Fruit fly (Drosophila melanogaster) whole organism, adult: ENCODE results near the gene CG15336.
A peak's percentile ranks its signal among the peaks of the same experiment; 100 is the strongest.

ENCODE experiments used
- CG11617 ChIP-seq: fragments of 200-800 bp; sonication (Bioruptor generic); optimal IDR thresholded peaks from 2 replicates; lab custom pipeline; 2017; ENCODE audit warnings: mild to moderate bottlenecking, missing biosample characterization, missing genetic modification reagents, missing genetic modification characterization
- CG12768 ChIP-seq: fragments of 200-800 bp; sonication (Bioruptor generic); optimal IDR thresholded peaks from 2 replicates; lab custom pipeline; 2017; ENCODE audit warnings: missing biosample characterization, missing genetic modification characterization, mild to moderate bottlenecking, moderate library complexity, missing genetic modification reagents
- CG14711 ChIP-seq: fragments of 200-800 bp; sonication (Bioruptor generic); optimal IDR thresholded peaks from 2 replicates; lab custom pipeline; 2018; ENCODE audit warnings: missing biosample characterization, mild to moderate bottlenecking, missing genetic modification characterization, moderate library complexity
- CG1620 ChIP-seq: fragments of 200-800 bp; sonication (Bioruptor generic); optimal IDR thresholded peaks from 2 replicates; lab custom pipeline; 2016; ENCODE audit warnings: missing biosample characterization, missing genetic modification characterization
- CG33017 ChIP-seq: fragments of 200-800 bp; sonication (Bioruptor generic); optimal IDR thresholded peaks from 2 replicates; lab custom pipeline; 2018; ENCODE audit warnings: missing biosample characterization, mild to moderate bottlenecking, missing genetic modification characterization, moderate library complexity
- CG5204 ChIP-seq: fragments of 200-800 bp; sonication (Bioruptor generic); optimal IDR thresholded peaks from 2 replicates; lab custom pipeline; 2016; ENCODE audit warnings: missing biosample characterization, missing genetic modification characterization
- CG7045 ChIP-seq: fragments of 200-800 bp; sonication (Bioruptor generic); optimal IDR thresholded peaks from 2 replicates; lab custom pipeline; 2017; ENCODE audit warnings: missing biosample characterization, mild to moderate bottlenecking, missing genetic modification characterization
- CG7101 ChIP-seq: fragments of 200-800 bp; sonication (Bioruptor generic); optimal IDR thresholded peaks from 2 replicates; lab custom pipeline; 2018; ENCODE audit warnings: missing biosample characterization, mild to moderate bottlenecking, missing genetic modification characterization, moderate library complexity
- Clk ChIP-seq: fragments of 200-800 bp; sonication (Bioruptor generic); optimal IDR thresholded peaks from 2 replicates; lab custom pipeline; 2017; ENCODE audit warnings: missing biosample characterization, missing genetic modification characterization
- Crg-1 ChIP-seq: fragments of 200-800 bp; sonication (Bioruptor generic); optimal IDR thresholded peaks from 2 replicates; lab custom pipeline; 2016; ENCODE audit warnings: missing biosample characterization, missing genetic modification characterization
- Hr96 ChIP-seq: fragments of 200-800 bp; sonication (Bioruptor generic); optimal IDR thresholded peaks from 2 replicates; lab custom pipeline; 2016; ENCODE audit warnings: missing biosample characterization, missing genetic modification characterization
- Mnt ChIP-seq: fragments of 200-800 bp; sonication (Bioruptor generic); optimal IDR thresholded peaks from 2 replicates; lab custom pipeline; 2016; ENCODE audit warnings: missing biosample characterization, mild to moderate bottlenecking, missing genetic modification characterization
- bab1 ChIP-seq: fragments of 200-800 bp; sonication (Bioruptor generic); optimal IDR thresholded peaks from 3 replicates; lab custom pipeline; 2019; ENCODE audit warnings: missing biosample characterization, mild to moderate bottlenecking, missing genetic modification characterization, moderate library complexity
- cic ChIP-seq: fragments of 200-800 bp; sonication (Bioruptor generic); optimal IDR thresholded peaks from 2 replicates; lab custom pipeline; 2017; ENCODE audit warnings: missing biosample characterization, mild to moderate bottlenecking, missing genetic modification characterization, moderate library complexity
- cnc ChIP-seq, 2 experiments: fragments of >200 bp; optimal IDR thresholded peaks; 2 replicates each; lab custom pipeline; 2017
- kay ChIP-seq: fragments of 200-800 bp; sonication (Bioruptor generic); peaks from one replicate; lab custom pipeline; 2016; ENCODE audit warnings: missing biosample characterization, missing genetic modification characterization, borderline replicate concordance
- ovo ChIP-seq: fragments of 200-800 bp; sonication (Bioruptor generic); optimal IDR thresholded peaks from 2 replicates; lab custom pipeline; 2016; ENCODE audit warnings: missing biosample characterization, missing genetic modification characterization
- pad ChIP-seq: fragments of 200-800 bp; sonication (Bioruptor generic); optimal IDR thresholded peaks from 3 replicates; lab custom pipeline; 2017; ENCODE audit warnings: missing biosample characterization, missing genetic modification characterization, mild to moderate bottlenecking, moderate library complexity, missing genetic modification reagents
- tj ChIP-seq: fragments of 200-800 bp; sonication (Bioruptor generic); optimal IDR thresholded peaks from 3 replicates; lab custom pipeline; 2017; ENCODE audit warnings: missing biosample characterization, mild to moderate bottlenecking, missing genetic modification characterization, moderate library complexity
- toe ChIP-seq: fragments of 200-800 bp; sonication (Bioruptor generic); optimal IDR thresholded peaks from 2 replicates; lab custom pipeline; 2016; ENCODE audit warnings: missing biosample characterization, missing genetic modification characterization

CG15336 gene

DNA sequence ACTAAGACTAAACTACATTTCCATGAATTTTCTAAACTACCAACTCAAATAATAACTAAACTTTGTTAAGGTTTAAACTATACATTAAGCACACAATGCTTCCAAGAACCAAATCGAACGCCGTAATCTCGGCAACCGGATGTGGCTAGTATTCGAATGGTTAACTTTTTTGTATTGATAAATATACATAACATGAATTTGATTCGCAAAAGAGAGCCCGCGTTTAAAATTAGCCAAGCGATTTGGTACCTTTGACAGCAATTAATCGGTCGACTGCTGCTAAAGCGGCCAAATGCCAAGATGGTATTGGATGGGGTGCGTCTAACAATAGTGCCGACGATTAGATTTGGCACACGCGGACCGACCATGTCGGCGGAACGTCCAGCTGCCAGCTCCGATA, at the start of gene CG15336:
Gene CG15336, plus strand, starts transcription at position 301 of the 400 bp plus-strand sequence.
- no peak for TF ChIP-seq toe (GFP tag; lab: Kevin White, UChicago)
- no peak for TF ChIP-seq Clk (GFP tag; lab: Kevin White, UChicago)
- no peak for TF ChIP-seq CG1620

DNA sequence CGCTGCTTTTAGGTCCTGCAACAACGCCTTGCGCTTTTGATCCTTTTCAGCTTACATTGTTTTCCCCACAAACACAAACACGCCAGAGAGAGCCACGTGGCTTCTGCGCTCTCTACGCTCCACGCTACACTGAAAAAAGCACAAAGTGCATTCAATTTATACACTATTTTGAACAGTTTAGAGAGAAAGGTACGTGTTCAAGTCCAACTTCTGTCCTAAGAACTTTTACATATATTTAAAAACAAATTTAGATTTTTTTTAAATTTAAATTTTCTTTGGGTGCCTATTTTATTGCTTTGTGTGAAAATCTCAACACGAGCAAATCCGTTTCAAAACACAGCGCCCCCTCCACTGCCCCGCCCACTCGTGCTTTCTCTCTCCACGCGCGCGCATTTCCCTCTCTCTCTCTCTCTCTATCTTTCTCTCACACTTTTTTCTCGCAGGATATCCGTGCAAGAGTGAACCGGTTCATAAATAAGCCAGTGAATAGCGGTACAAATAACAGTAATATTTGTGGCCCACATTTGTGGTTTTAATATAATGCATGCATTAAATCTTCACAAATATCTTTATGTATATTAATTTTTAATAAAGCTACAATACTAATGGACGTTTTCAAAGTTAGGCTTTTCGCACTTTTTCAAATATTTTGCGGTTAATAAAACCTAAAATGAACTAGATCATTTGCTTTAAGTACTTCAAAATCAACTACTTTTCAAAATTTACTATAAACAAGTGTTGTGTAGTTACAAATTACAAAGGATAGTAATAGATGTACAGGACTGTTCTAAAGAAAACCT, 47.5 kb upstream of the CG15336 start:
- peak; percentile 68 for TF ChIP-seq Mnt (GFP tag; lab: Kevin White, UChicago)
- TF ChIP-seq cic (GFP tag; lab: Kevin White, UChicago): no peak
- TF ChIP-seq ovo: peak; percentile 10
- TF ChIP-seq cnc (optimal IDR thresholded peaks at IDR 0.05; lab: Kevin White, UChicago): no peak
- TF ChIP-seq tj (GFP tag; lab: Kevin White, UChicago): peak; percentile 41
- no peak for TF ChIP-seq Hr96 (GFP tag; lab: Kevin White, UChicago)
- peak; percentile 69 for TF ChIP-seq CG14711 (tag; lab: Kevin White, UChicago)
- no peak for TF ChIP-seq kay (GFP tag; lab: Kevin White, UChicago)
- peak; percentile 76 for TF ChIP-seq CG7101
- TF ChIP-seq CG7045 (GFP tag; lab: Kevin White, UChicago): peak; percentile 65
- peak; percentile 60 for TF ChIP-seq Clk (GFP tag; lab: Kevin White, UChicago)
- no peak for TF ChIP-seq toe (GFP tag; lab: Kevin White, UChicago)
- peak; percentile 16 for TF ChIP-seq CG1620
- TF ChIP-seq pad (GFP tag; lab: Kevin White, UChicago): peak; percentile 34
- TF ChIP-seq Crg-1 (GFP tag; lab: Kevin White, UChicago): no peak
- peak; percentile 52 for TF ChIP-seq CG12768 (GFP tag; lab: Kevin White, UChicago)
- peak; percentile 12 for TF ChIP-seq bab1 (GFP tag; lab: Kevin White, UChicago)
- TF ChIP-seq CG11617 (GFP tag; lab: Kevin White, UChicago): peak; percentile 66
- TF ChIP-seq CG33017 (tag; lab: Kevin White, UChicago): peak; percentile 64
- TF ChIP-seq CG5204 (GFP tag; lab: Kevin White, UChicago): peak; percentile 6

DNA sequence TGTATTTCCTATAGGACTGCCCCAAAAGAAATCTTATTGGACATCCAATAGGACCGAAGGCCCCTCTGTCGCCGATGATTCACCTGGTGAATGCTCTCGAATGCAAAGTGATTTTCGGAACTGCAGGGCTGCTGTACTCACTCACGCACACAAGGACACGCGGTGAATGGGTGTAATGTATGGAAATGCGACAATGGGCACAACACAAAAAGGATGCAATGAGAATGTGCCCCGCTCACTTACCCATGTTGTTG, 47.0 kb upstream of the CG15336 start:
- TF ChIP-seq cic (GFP tag; lab: Kevin White, UChicago) (no peak), Hr96 (GFP tag; lab: Kevin White, UChicago) (no peak), CG33017 (tag; lab: Kevin White, UChicago) (no peak), pad (GFP tag; lab: Kevin White, UChicago) (no peak), CG1620 (no peak), tj (GFP tag; lab: Kevin White, UChicago) (no peak)

dm6 chrX:8101479-8102198, 46.1 kb upstream of the CG15336 start, which contains the start of gene CG2258:
TSS of gene CG2258 (minus strand) at chrX:8102095.
- TF ChIP-seq Mnt (GFP tag; lab: Kevin White, UChicago) (peak; percentile 89), ovo (peak; percentile 82), CG14711 (tag; lab: Kevin White, UChicago) (peak; percentile 95), cic (GFP tag; lab: Kevin White, UChicago) (peak; percentile 59), CG7101 (peak; percentile 98), CG1620 (peak; percentile 88), bab1 (GFP tag; lab: Kevin White, UChicago) (peak; percentile 97), cnc (optimal IDR thresholded peaks at IDR 0.05; lab: Kevin White, UChicago) (no peak), toe (GFP tag; lab: Kevin White, UChicago) (peak; percentile 89), Crg-1 (GFP tag; lab: Kevin White, UChicago) (peak; percentile 91), tj (GFP tag; lab: Kevin White, UChicago) (peak; percentile 71), pad (GFP tag; lab: Kevin White, UChicago) (peak; percentile 90), CG33017 (tag; lab: Kevin White, UChicago) (peak; percentile 97), kay (GFP tag; lab: Kevin White, UChicago) (no peak), CG12768 (GFP tag; lab: Kevin White, UChicago) (peak; percentile 93), CG11617 (GFP tag; lab: Kevin White, UChicago) (peak; percentile 88), Clk (GFP tag; lab: Kevin White, UChicago) (peak; percentile 83), CG5204 (GFP tag; lab: Kevin White, UChicago) (peak; percentile 87), Hr96 (GFP tag; lab: Kevin White, UChicago) (no peak), CG7045 (GFP tag; lab: Kevin White, UChicago) (peak; percentile 92)

- TF ChIP-seq CG7045 (GFP tag; lab: Kevin White, UChicago) (no peak), CG7101 (no peak), Hr96 (GFP tag; lab: Kevin White, UChicago) (no peak), CG33017 (tag; lab: Kevin White, UChicago) (no peak), CG14711 (tag; lab: Kevin White, UChicago) (peak; percentile 11), Crg-1 (GFP tag; lab: Kevin White, UChicago) (no peak), Mnt (GFP tag; lab: Kevin White, UChicago) (peak; percentile 77), kay (GFP tag; lab: Kevin White, UChicago) (peak; percentile 92), cic (GFP tag; lab: Kevin White, UChicago) (peak; percentile 70), CG11617 (GFP tag; lab: Kevin White, UChicago) (peak; percentile 11), tj (GFP tag; lab: Kevin White, UChicago) (peak; percentile 84)
Measured at dm6 chrX:8106281-8107050, 41.3 kb upstream of the CG15336 start.
